Worm (Caenorhabditis elegans) whole organism, mixed stage, embryonic: ENCODE data around the gene etc-1.

ENCODE experiments used
- M03D4.4 ChIP-seq: sonication (generic microtip); optimal IDR thresholded peaks from 2 replicates; lab custom pipeline; 2017; ENCODE audit warnings: mild to moderate bottlenecking, missing genetic modification characterization, missing compliant biosample characterization
- bed-3 ChIP-seq: fragments of 200-800 bp; sonication (Bioruptor generic); optimal IDR thresholded peaks from 3 replicates; lab custom pipeline; 2018; ENCODE audit warnings: mild to moderate bottlenecking, missing genetic modification characterization, moderate library complexity, missing compliant biosample characterization
- blmp-1 ChIP-seq: fragments of 150-350 bp; optimal IDR thresholded peaks from 2 replicates; lab custom pipeline; 2014; ENCODE audit warnings: missing biosample characterization, missing genetic modification characterization
- ceh-39 ChIP-seq: fragments of 150-350 bp; optimal IDR thresholded peaks from 2 replicates; lab custom pipeline; 2014; ENCODE audit warnings: missing biosample characterization, missing genetic modification characterization
- ceh-43 ChIP-seq: fragments of 200-800 bp; sonication (Bioruptor generic); optimal IDR thresholded peaks from 2 replicates; lab custom pipeline; 2018; ENCODE audit warnings: mild to moderate bottlenecking, missing genetic modification characterization, moderate library complexity, missing compliant biosample characterization
- ceh-83 ChIP-seq: fragments of 200-800 bp; sonication (Bioruptor generic); optimal IDR thresholded peaks from 2 replicates; lab custom pipeline; 2018; ENCODE audit warnings: mild to moderate bottlenecking, missing genetic modification characterization, missing compliant biosample characterization
- ces-1 ChIP-seq: fragments of 150-350 bp; optimal IDR thresholded peaks from 2 replicates; lab custom pipeline; 2014; ENCODE audit warnings: missing biosample characterization, missing genetic modification reagents, missing genetic modification characterization
- cnd-1 ChIP-seq: fragments of 200-800 bp; sonication (Bioruptor generic); optimal IDR thresholded peaks from 2 replicates; lab custom pipeline; 2018; ENCODE audit warnings: mild to moderate bottlenecking, missing genetic modification characterization, missing compliant biosample characterization
- elt-1 ChIP-seq: sonication (generic microtip); optimal IDR thresholded peaks from 2 replicates; lab custom pipeline; 2017; ENCODE audit warnings: missing genetic modification characterization, mild to moderate bottlenecking, missing compliant biosample characterization, antibody characterized with exemption, moderate library complexity, borderline replicate concordance; ENCODE audit not compliant: insufficient read depth
- elt-3 ChIP-seq: fragments of 150-350 bp; optimal IDR thresholded peaks from 2 replicates; lab custom pipeline; 2014; ENCODE audit warnings: missing biosample characterization, missing genetic modification characterization
- flh-1 ChIP-seq: fragments of 200-800 bp; sonication (Bioruptor generic); optimal IDR thresholded peaks from 2 replicates; lab custom pipeline; 2018; ENCODE audit warnings: mild to moderate bottlenecking, missing genetic modification characterization, moderate library complexity, missing compliant biosample characterization
- ham-2 ChIP-seq: fragments of 200-800 bp; sonication (Bioruptor generic); optimal IDR thresholded peaks from 2 replicates; lab custom pipeline; 2018; ENCODE audit warnings: mild to moderate bottlenecking, missing genetic modification characterization, missing compliant biosample characterization
- hlh-1 ChIP-seq: fragments of 150-350 bp; optimal IDR thresholded peaks from 2 replicates; lab custom pipeline; 2014; ENCODE audit warnings: missing biosample characterization, missing genetic modification reagents, missing genetic modification characterization
- lin-13 ChIP-seq: fragments of 150-350 bp; optimal IDR thresholded peaks from 2 replicates; lab custom pipeline; 2014; ENCODE audit warnings: missing biosample characterization, missing genetic modification characterization
- lin-32 ChIP-seq: fragments of 200-800 bp; sonication (Bioruptor generic); optimal IDR thresholded peaks from 2 replicates; lab custom pipeline; 2018; ENCODE audit warnings: mild to moderate bottlenecking, missing genetic modification characterization, missing compliant biosample characterization
- lsy-2 ChIP-seq: fragments of 150-350 bp; optimal IDR thresholded peaks from 2 replicates; lab custom pipeline; 2014; ENCODE audit warnings: missing biosample characterization, missing genetic modification characterization
- mab-5 ChIP-seq: fragments of 150-350 bp; optimal IDR thresholded peaks from 2 replicates; lab custom pipeline; 2014; ENCODE audit warnings: missing biosample characterization, missing genetic modification characterization
- nhr-2 ChIP-seq: fragments of 150-350 bp; optimal IDR thresholded peaks from 2 replicates; lab custom pipeline; 2014; ENCODE audit warnings: missing biosample characterization, missing genetic modification characterization
- pha-4 ChIP-seq: fragments of 150-350 bp; optimal IDR thresholded peaks from 2 replicates; lab custom pipeline; 2018; ENCODE audit warnings: missing biosample characterization, missing genetic modification reagents, missing genetic modification characterization
- sem-2 ChIP-seq: fragments of 200-800 bp; sonication (Bioruptor generic); optimal IDR thresholded peaks from 2 replicates; lab custom pipeline; 2018; ENCODE audit warnings: mild to moderate bottlenecking, missing genetic modification characterization, missing compliant biosample characterization
- snpc-4 ChIP-seq: fragments of 150-350 bp; optimal IDR thresholded peaks from 2 replicates; lab custom pipeline; 2014; ENCODE audit warnings: missing biosample characterization, missing genetic modification characterization
- sptf-1 ChIP-seq: sonication (generic microtip); optimal IDR thresholded peaks from 2 replicates; lab custom pipeline; 2017; ENCODE audit warnings: mild to moderate bottlenecking, missing genetic modification characterization, moderate library complexity, missing compliant biosample characterization
- unc-120 ChIP-seq: sonication (generic microtip); optimal IDR thresholded peaks from 2 replicates; lab custom pipeline; 2017; ENCODE audit warnings: missing genetic modification characterization, missing compliant biosample characterization; ENCODE audit not compliant: poor library complexity, severe bottlenecking
- unc-39 ChIP-seq: fragments of 150-350 bp; optimal IDR thresholded peaks from 2 replicates; lab custom pipeline; 2014; ENCODE audit warnings: missing biosample characterization, missing genetic modification characterization
- unc-62 ChIP-seq: fragments of 150-350 bp; optimal IDR thresholded peaks from 2 replicates; lab custom pipeline; 2014; ENCODE audit warnings: missing biosample characterization, missing genetic modification reagents, missing genetic modification characterization
- zip-8 ChIP-seq: fragments of 150-350 bp; optimal IDR thresholded peaks from 2 replicates; lab custom pipeline; 2014; ENCODE audit warnings: missing biosample characterization, missing genetic modification characterization
- ztf-11 ChIP-seq: fragments of 150-350 bp; optimal IDR thresholded peaks from 2 replicates; lab custom pipeline; 2014; ENCODE audit warnings: missing biosample characterization, missing genetic modification characterization

Gene etc-1

DNA sequence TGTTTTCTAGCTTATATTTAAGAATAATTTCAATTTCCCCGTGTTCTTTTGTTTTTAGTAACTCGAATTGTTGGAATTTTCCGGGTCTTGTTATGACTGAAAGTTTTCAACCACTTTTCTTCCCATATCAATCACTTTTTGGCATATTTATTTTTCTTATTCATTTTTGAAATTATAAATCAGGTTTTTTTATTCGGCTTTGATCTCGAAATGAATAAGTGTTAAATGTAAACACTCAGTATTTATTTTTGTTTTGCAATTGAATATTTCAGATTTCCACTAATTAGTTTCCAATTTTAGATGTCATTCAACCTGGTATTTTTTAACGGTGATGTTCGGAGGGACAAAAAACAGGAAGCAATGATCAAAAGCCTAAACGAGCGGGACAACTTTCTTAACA lies at the start of gene etc-1:
etc-1 (plus strand) TSS at position 301 of the 400 bp plus-strand sequence.
- TF ChIP-seq lsy-2 (no peak), hlh-1 (tag; lab: Kevin White, UChicago) (no peak), sem-2 (GFP tag; lab: Kevin White, UChicago) (no peak), lin-32 (GFP tag; lab: Kevin White, UChicago) (no peak), ces-1 (GFP tag; lab: Kevin White, UChicago) (no peak), lin-13 (tag; lab: Kevin White, UChicago) (no peak), pha-4 (tag; lab: Kevin White, UChicago) (no peak), flh-1 (GFP tag; lab: Kevin White, UChicago) (no peak), zip-8 (tag; lab: Kevin White, UChicago) (no peak), unc-120 (tag; lab: Kevin White, UChicago) (no peak)

DNA sequence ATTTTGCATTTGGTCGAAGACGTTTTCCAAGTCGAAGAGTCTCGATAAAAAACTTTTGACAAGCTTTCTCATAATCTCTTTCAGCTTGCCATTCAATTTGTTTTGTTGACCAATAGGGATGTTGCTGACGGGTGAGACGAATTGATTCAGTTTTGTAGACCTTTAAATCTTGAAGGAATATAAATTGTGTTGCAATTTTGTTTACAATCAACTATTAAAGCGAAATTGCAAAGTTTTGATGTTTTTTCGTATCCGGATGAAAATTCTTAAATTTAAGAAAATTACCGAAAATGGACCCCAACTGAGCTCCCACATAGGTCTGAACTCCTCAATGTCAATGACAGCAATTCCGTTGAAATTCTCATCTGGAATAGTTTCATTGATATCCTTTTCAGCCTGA lies 48.5 kb upstream of the etc-1 start:
- TF ChIP-seq mab-5 (tag; lab: Kevin White, UChicago) (no peak), lin-32 (GFP tag; lab: Kevin White, UChicago) (no peak), elt-1 (tag; lab: Kevin White, UChicago) (no peak), bed-3 (GFP tag; lab: Kevin White, UChicago) (no peak), ham-2 (GFP tag; lab: Kevin White, UChicago) (no peak), unc-62 (GFP tag; lab: Kevin White, UChicago) (no peak), ces-1 (GFP tag; lab: Kevin White, UChicago) (no peak), ceh-43 (GFP tag; lab: Kevin White, UChicago) (no peak), hlh-1 (tag; lab: Kevin White, UChicago) (no peak), unc-39 (tag; lab: Kevin White, UChicago) (no peak), sptf-1 (no peak), M03D4.4 (tag; lab: Kevin White, UChicago) (no peak), ceh-39 (no peak)
- TF ChIP-seq, all 35 proteins: peak for 0

ce11 chrII:8617516-8617915 lies 47.1 kb upstream of the etc-1 start, which contains the start of gene chhy-1:
Gene chhy-1, minus strand, starts transcription at chrII:8617616.
- no peak for TF ChIP-seq nhr-2 (tag; lab: Kevin White, UChicago)

ce11 chrII:8621883-8622282 lies 42.8 kb upstream of the etc-1 start, which contains the start of gene T22C8.3:
Gene T22C8.3, minus strand, starts transcription at chrII:8621983.
- no peak for TF ChIP-seq flh-1 (GFP tag; lab: Kevin White, UChicago)
- TF ChIP-seq pha-4 (tag; lab: Kevin White, UChicago) = no peak
- TF ChIP-seq unc-62 (GFP tag; lab: Kevin White, UChicago) = no peak

DNA sequence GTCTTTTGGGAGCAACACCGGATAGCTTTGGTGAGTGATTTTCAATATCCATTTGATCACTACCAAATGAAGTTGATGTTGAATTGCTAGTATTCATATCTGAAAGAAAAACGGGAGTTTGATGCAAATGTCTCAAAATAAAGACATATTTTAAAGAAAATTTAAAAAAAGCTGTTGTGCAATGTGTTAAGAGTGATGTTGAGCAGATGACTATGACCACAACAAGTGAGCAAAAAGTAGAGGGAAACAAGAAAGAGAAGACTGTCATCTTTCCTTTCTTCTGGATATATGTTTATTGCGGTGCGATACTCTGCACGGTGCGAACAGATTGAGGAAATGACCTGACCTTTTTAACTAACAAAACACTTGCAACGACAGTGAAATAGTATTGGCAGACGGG lies 41.2 kb upstream of the etc-1 start, which contains the start of gene T22C8.4:
T22C8.4 (minus strand) TSS at position 101 of the 400 bp plus-strand sequence.
- TF ChIP-seq snpc-4 (tag; lab: Kevin White, UChicago) (no peak), sem-2 (GFP tag; lab: Kevin White, UChicago) (no peak), hlh-1 (tag; lab: Kevin White, UChicago) (no peak), elt-3 (no peak), pha-4 (tag; lab: Kevin White, UChicago) (no peak)

ce11 chrII:8625163-8625562 lies 39.5 kb upstream of the etc-1 start, which contains the start of gene sptf-2:
Gene sptf-2, plus strand, starts transcription at chrII:8625459.
- TF ChIP-seq ceh-83 (no peak), blmp-1 (tag; lab: Kevin White, UChicago) (no peak), sem-2 (GFP tag; lab: Kevin White, UChicago) (no peak), sptf-1 (no peak), elt-1 (tag; lab: Kevin White, UChicago) (no peak), lin-13 (tag; lab: Kevin White, UChicago) (no peak), ceh-39 (no peak), pha-4 (tag; lab: Kevin White, UChicago) (no peak), cnd-1 (tag; lab: Kevin White, UChicago) (no peak), mab-5 (tag; lab: Kevin White, UChicago) (no peak), ztf-11 (no peak)
